Fruit fly (Drosophila melanogaster): ENCODE data around the gene grk.
A peak's percentile ranks its signal among the peaks of the same experiment; 100 is the strongest.

grk gene

dm6 chr2L:8478911-8479706, 45.7 kb upstream of the grk start (continued):
- TF ChIP-seq Camta (GFP tag; optimal IDR thresholded peaks at IDR 0.05) (no peak), Drgx (GFP tag; IDR thresholded peaks at IDR 0.05) (peak; percentile 66), CoRest (tag; optimal IDR thresholded peaks at IDR 0.05) (no peak), CG15479 (GFP tag; optimal IDR thresholded peaks at IDR 0.05) (peak; percentile 18), CG15601 (tag; optimal IDR thresholded peaks at IDR 0.05) (no peak), sens (GFP tag) (no peak), pan (optimal IDR thresholded peaks at IDR 0.05) (no peak), pan (GFP tag; optimal IDR thresholded peaks at IDR 0.05 in 1 of 2, IDR thresholded peaks at IDR 0.05 in 1 of 2) (no peak), Chrac-16 (GFP tag; optimal IDR thresholded peaks at IDR 0.05) (no peak), exex (tag; optimal IDR thresholded peaks at IDR 0.05) (no peak), Meics (GFP tag; optimal IDR thresholded peaks at IDR 0.05) (no peak), disco-r (GFP tag; optimal IDR thresholded peaks at IDR 0.05) (no peak), CG32767 (GFP tag; IDR thresholded peaks at IDR 0.05) (0 out of 2 replicates have a peak, but pooled peaks have one; percentile 36), CG14860 (GFP tag; IDR thresholded peaks at IDR 0.05; ENCODE audit: partially characterized antibody) (no peak), Jarid2 (GFP tag; optimal IDR thresholded peaks at IDR 0.05) (no peak), her (GFP tag; optimal IDR thresholded peaks at IDR 0.05) (no peak), CG5180 (GFP tag; optimal IDR thresholded peaks at IDR 0.05) (peak; percentile 3), seq (GFP tag; IDR thresholded peaks at IDR 0.05) (no peak), grn (GFP tag; optimal IDR thresholded peaks at IDR 0.05) (no peak), CG13123 (GFP tag; optimal IDR thresholded peaks at IDR 0.05) (no peak), CG30020 (tag; optimal IDR thresholded peaks at IDR 0.05) (no peak), Doc3 (GFP tag; IDR thresholded peaks at IDR 0.05; ENCODE audit: partially characterized antibody) (no peak), CG18011 (GFP tag; optimal IDR thresholded peaks at IDR 0.05) (no peak), Dip2 (GFP tag; IDR thresholded peaks at IDR 0.05) (no peak), trem (tag; optimal IDR thresholded peaks at IDR 0.05) (no peak), nom (GFP tag; optimal IDR thresholded peaks at IDR 0.05) (peak; percentile 99), zf30C (GFP tag; optimal IDR thresholded peaks at IDR 0.05) (no peak), Elba2 (GFP tag; optimal IDR thresholded peaks at IDR 0.05) (peak; percentile 34), CG6791 (GFP tag; IDR thresholded peaks at IDR 0.05; ENCODE audit: partially characterized antibody) (peak; percentile 29; the same call in 1 of the 3 replicates), Oli (tag; optimal IDR thresholded peaks at IDR 0.05) (no peak), sna (GFP tag; IDR thresholded peaks at IDR 0.05; ENCODE audit: partially characterized antibody) (no peak), Deaf1 (tag; optimal IDR thresholded peaks at IDR 0.05) (peak; percentile 60), CG13296 (GFP tag; optimal IDR thresholded peaks at IDR 0.05) (no peak), luna (GFP tag; optimal IDR thresholded peaks at IDR 0.05) (no peak), phol (tag; optimal IDR thresholded peaks at IDR 0.05) (no peak), CG10462 (GFP tag; optimal IDR thresholded peaks at IDR 0.05) (no peak), CG15514 (GFP tag; optimal IDR thresholded peaks at IDR 0.05) (no peak), PHDP (tag; optimal IDR thresholded peaks at IDR 0.05) (no peak), emc (GFP tag; optimal IDR thresholded peaks at IDR 0.05) (no peak), ems (GFP tag; optimal IDR thresholded peaks at IDR 0.05) (no peak), twi (tag; optimal IDR thresholded peaks at IDR 0.05) (no peak), CG14014 (GFP tag; IDR thresholded peaks at IDR 0.05) (no peak), schlank (tag; optimal IDR thresholded peaks at IDR 0.05) (no peak), MESR4 (GFP tag; optimal IDR thresholded peaks at IDR 0.05) (no peak), Ptx1 (GFP tag; IDR thresholded peaks at IDR 0.05) (no peak), CG3407 (GFP tag; optimal IDR thresholded peaks at IDR 0.05) (no peak), prd (optimal IDR thresholded peaks at IDR 0.05) (no peak), prd (GFP tag; IDR thresholded peaks at IDR 0.05) (no peak), MBD-R2 (GFP tag; IDR thresholded peaks at IDR 0.05) (no peak), vfl (GFP tag; optimal IDR thresholded peaks at IDR 0.05) (no peak)

All from whole organism, embryonic.